Worm (Caenorhabditis elegans) whole organism, L1 larva: ENCODE data around the gene R10H10.7.

Experiments
- C16A3.4 ChIP-seq: fragments of 150-350 bp; optimal IDR thresholded peaks from 2 replicates; lab custom pipeline; 2014; ENCODE audit warnings: missing biosample characterization, missing genetic modification characterization
- alr-1 ChIP-seq: fragments of 200-800 bp; sonication (Bioruptor generic); optimal IDR thresholded peaks from 2 replicates; lab custom pipeline; 2018; ENCODE audit warnings: borderline replicate concordance, mild to moderate bottlenecking, missing genetic modification characterization, missing compliant biosample characterization
- aly-2 ChIP-seq: fragments of 150-350 bp; optimal IDR thresholded peaks from 2 replicates; lab custom pipeline; 2014; ENCODE audit warnings: missing biosample characterization, missing genetic modification characterization
- ceh-82 ChIP-seq, 3 experiments: fragments of 150-350 bp in 1 of 3; sonication (generic microtip) in 2 of 3; optimal IDR thresholded peaks; 2 replicates each; lab custom pipeline; 2014 to 2017; ENCODE audit warnings: missing biosample characterization in 3 of 3, missing genetic modification characterization in 3 of 3
- elt-2 ChIP-seq: sonication (generic microtip); optimal IDR thresholded peaks from 2 replicates; lab custom pipeline; 2016; ENCODE audit warnings: missing genetic modification characterization, mild to moderate bottlenecking, inconsistent platforms, missing compliant biosample characterization, missing genetic modification reagents
- fkh-8 ChIP-seq: sonication (generic microtip); optimal IDR thresholded peaks from 2 replicates; lab custom pipeline; 2016; ENCODE audit warnings: mild to moderate bottlenecking, missing genetic modification characterization, missing compliant biosample characterization
- fos-1 ChIP-seq: fragments of 150-350 bp; optimal IDR thresholded peaks from 2 replicates; lab custom pipeline; 2014; ENCODE audit warnings: missing biosample characterization, missing genetic modification characterization
- lin-35 ChIP-seq, 2 experiments: fragments of 150-350 bp; optimal IDR thresholded peaks; 2 replicates each; lab custom pipeline; 2014; ENCODE audit warnings: missing biosample characterization in 2 of 2, missing genetic modification characterization in 2 of 2, missing genetic modification reagents in 2 of 2
- mab-9 ChIP-seq: fragments of 200-800 bp; sonication (Bioruptor generic); IDR thresholded peaks from 2 replicates; pipeline ENCODE4 v1.3.6; 2022; ENCODE audit warnings: missing genetic modification reagents, missing genetic modification characterization, missing compliant biosample characterization
- nhr-12 ChIP-seq: sonication (generic microtip); optimal IDR thresholded peaks from 2 replicates; lab custom pipeline; 2017; ENCODE audit warnings: missing biosample characterization, missing genetic modification characterization
- nhr-71 ChIP-seq: sonication (generic microtip); optimal IDR thresholded peaks from 2 replicates; lab custom pipeline; 2016; ENCODE audit warnings: mild to moderate bottlenecking, missing genetic modification characterization, moderate library complexity, missing compliant biosample characterization
- nhr-85 ChIP-seq: sonication (generic microtip); peaks from one replicate; lab custom pipeline; 2016; ENCODE audit warnings: missing genetic modification characterization, inconsistent platforms, missing compliant biosample characterization

Gene R10H10.7

DNA sequence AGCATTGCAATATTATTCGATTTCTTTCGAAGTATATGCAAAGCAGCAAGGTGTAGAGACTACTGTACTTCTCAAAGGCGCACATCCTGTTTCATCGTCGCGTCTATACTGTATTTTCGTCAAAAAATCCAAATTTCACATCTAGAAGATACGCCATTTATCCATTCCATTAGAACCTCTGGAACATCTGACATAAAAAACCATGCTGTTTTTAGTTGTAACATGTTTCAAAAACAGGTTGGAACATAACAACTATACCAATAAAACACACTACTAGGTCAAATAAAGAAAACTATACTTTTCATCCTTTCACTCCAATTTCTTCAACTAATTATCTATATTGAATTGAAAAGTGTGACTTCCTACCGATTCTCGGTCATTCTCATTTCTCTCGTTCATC lies 53.4 kb downstream of the R10H10.7 start, which contains the start of gene ugt-59:
Gene ugt-59 (plus strand): TSS at position 301 of the 400 bp plus-strand sequence.
- TF ChIP-seq lin-35 (GFP tag; optimal IDR thresholded peaks at IDR 0.05; lab: Kevin White, UChicago) (no peak), nhr-85 (tag; lab: Kevin White, UChicago) (no peak), mab-9 (no peak), alr-1 (tag; lab: Kevin White, UChicago) (no peak), ceh-82 (tag; optimal IDR thresholded peaks at IDR 0.05; lab: Kevin White, UChicago) (no peak), nhr-12 (tag; lab: Kevin White, UChicago) (no peak), fos-1 (tag; lab: Kevin White, UChicago) (no peak), elt-2 (tag; lab: Kevin White, UChicago) (no peak), C16A3.4 (tag; lab: Kevin White, UChicago) (no peak), aly-2 (no peak), fkh-8 (tag; lab: Kevin White, UChicago) (no peak), nhr-71 (tag; lab: Kevin White, UChicago) (no peak)
